Fruit fly (Drosophila melanogaster) whole organism: ENCODE results near the gene DNAlig4.

ENCODE experiments used
- CG8478 ChIP-seq: fragments of >200 bp; optimal IDR thresholded peaks from 2 replicates; lab custom pipeline; 2018; ENCODE audit warnings: inconsistent platforms
- Dll ChIP-seq: fragments of >200 bp; optimal IDR thresholded peaks from 2 replicates; lab custom pipeline; 2017
- EcR ChIP-seq, 2 experiments: fragments of >200 bp; optimal IDR thresholded peaks; 2 replicates each; lab custom pipeline; 2017; ENCODE audit warnings: missing biosample characterization in 2 of 2, missing genetic modification characterization in 2 of 2, missing genetic modification reagents in 2 of 2
- pan ChIP-seq: fragments of >200 bp; optimal IDR thresholded peaks from 2 replicates; lab custom pipeline; 2017
- psq ChIP-seq: fragments of >200 bp; optimal IDR thresholded peaks from 2 replicates; lab custom pipeline; 2017
- usp ChIP-seq: fragments of >200 bp; optimal IDR thresholded peaks from 2 replicates; lab custom pipeline; 2017; ENCODE audit warnings: missing biosample characterization, missing genetic modification characterization, mixed read lengths

Gene DNAlig4

dm6 chrX:13667656-13668055 is at the start of gene DNAlig4, which contains the start of gene CG11164:
TSS of gene DNAlig4 (minus strand) at chrX:13667811.
TSS of gene CG11164 (plus strand) at chrX:13668014.
- TF ChIP-seq EcR (GFP tag; optimal IDR thresholded peaks at IDR 0.05; lab: Kevin White, UChicago) (no peak), CG8478 (lab: Kevin White, UChicago) (no peak), Dll (lab: Kevin White, UChicago) (no peak), usp (GFP tag; lab: Kevin White, UChicago) (no peak), psq (lab: Kevin White, UChicago) (no peak), pan (lab: Kevin White, UChicago) (no peak)

- no peak for TF ChIP-seq pan (lab: Kevin White, UChicago)
- no peak for TF ChIP-seq Dll (lab: Kevin White, UChicago)
- no peak for TF ChIP-seq EcR (GFP tag; optimal IDR thresholded peaks at IDR 0.05; lab: Kevin White, UChicago)
- TF ChIP-seq usp (GFP tag; lab: Kevin White, UChicago) = no peak
- TF ChIP-seq psq (lab: Kevin White, UChicago) = no peak
- TF ChIP-seq CG8478 (lab: Kevin White, UChicago) = no peak
These were observed 32.1 kb upstream of the DNAlig4 start for dm6 chrX:13699666-13700065.

dm6 chrX:13698717-13699427 is 31.3 kb upstream of the DNAlig4 start:
- TF ChIP-seq usp (GFP tag; lab: Kevin White, UChicago) (no peak), psq (lab: Kevin White, UChicago) (no peak), Dll (lab: Kevin White, UChicago) (no peak), CG8478 (lab: Kevin White, UChicago) (no peak)

dm6 chrX:13691992-13692391 is 24.4 kb upstream of the DNAlig4 start, which contains the start of gene Nna1:
TSS of gene Nna1 (plus strand) at chrX:13692292.
- TF ChIP-seq CG8478 (lab: Kevin White, UChicago) (no peak), psq (lab: Kevin White, UChicago) (no peak), EcR (GFP tag; optimal IDR thresholded peaks at IDR 0.05; lab: Kevin White, UChicago) (no peak), Dll (lab: Kevin White, UChicago) (no peak), usp (GFP tag; lab: Kevin White, UChicago) (no peak), pan (lab: Kevin White, UChicago) (no peak)

dm6 chrX:13682652-13683051 is 15.0 kb upstream of the DNAlig4 start, which contains the start of gene CG11158:
TSS of gene CG11158 (plus strand) at chrX:13682952.
- TF ChIP-seq CG8478 (lab: Kevin White, UChicago) (no peak), usp (GFP tag; lab: Kevin White, UChicago) (no peak), psq (lab: Kevin White, UChicago) (no peak), EcR (GFP tag; optimal IDR thresholded peaks at IDR 0.05; lab: Kevin White, UChicago) (no peak), Dll (lab: Kevin White, UChicago) (no peak), pan (lab: Kevin White, UChicago) (no peak)

- no peak for TF ChIP-seq pan (lab: Kevin White, UChicago)
- no peak for TF ChIP-seq CG8478 (lab: Kevin White, UChicago)
- no peak for TF ChIP-seq EcR (GFP tag; optimal IDR thresholded peaks at IDR 0.05; lab: Kevin White, UChicago)
- TF ChIP-seq psq (lab: Kevin White, UChicago) = no peak
- TF ChIP-seq usp (GFP tag; lab: Kevin White, UChicago) = no peak
- TF ChIP-seq Dll (lab: Kevin White, UChicago) = no peak
These were observed 14.3 kb upstream of the DNAlig4 start for dm6 chrX:13681906-13682305.

dm6 chrX:13680262-13680661 is 12.7 kb upstream of the DNAlig4 start, which contains the start of gene CG12177:
TSS of gene CG12177 (minus strand) at chrX:13680500.
- no peak for TF ChIP-seq Dll (lab: Kevin White, UChicago)

dm6 chrX:13679565-13679964 is 12.0 kb upstream of the DNAlig4 start:
- TF ChIP-seq pan (lab: Kevin White, UChicago) (no peak), Dll (lab: Kevin White, UChicago) (no peak), EcR (GFP tag; optimal IDR thresholded peaks at IDR 0.05; lab: Kevin White, UChicago) (no peak), CG8478 (lab: Kevin White, UChicago) (no peak), usp (GFP tag; lab: Kevin White, UChicago) (no peak)

dm6 chrX:13677970-13678490 is 10.4 kb upstream of the DNAlig4 start:
- no peak for TF ChIP-seq pan (lab: Kevin White, UChicago)
- no peak for TF ChIP-seq EcR (GFP tag; optimal IDR thresholded peaks at IDR 0.05; lab: Kevin White, UChicago)
- no peak for TF ChIP-seq Dll (lab: Kevin White, UChicago)
- TF ChIP-seq usp (GFP tag; lab: Kevin White, UChicago) = no peak
- no peak for TF ChIP-seq psq (lab: Kevin White, UChicago)
- no peak for TF ChIP-seq CG8478 (lab: Kevin White, UChicago)

- TF ChIP-seq psq (lab: Kevin White, UChicago) = no peak
- TF ChIP-seq EcR (GFP tag; optimal IDR thresholded peaks at IDR 0.05; lab: Kevin White, UChicago) = no peak
- no peak for TF ChIP-seq usp (GFP tag; lab: Kevin White, UChicago)
- TF ChIP-seq Dll (lab: Kevin White, UChicago) = no peak
- TF ChIP-seq pan (lab: Kevin White, UChicago) = no peak
- TF ChIP-seq CG8478 (lab: Kevin White, UChicago) = no peak
These were observed 8.9 kb upstream of the DNAlig4 start, which contains the start of gene CG11162 for dm6 chrX:13676458-13676944. TSS of gene CG11162 (plus strand) at chrX:13676894.

dm6 chrX:13670329-13670847 is 2.8 kb upstream of the DNAlig4 start:
- no peak for TF ChIP-seq pan (lab: Kevin White, UChicago)
- TF ChIP-seq EcR (GFP tag; optimal IDR thresholded peaks at IDR 0.05; lab: Kevin White, UChicago) = no peak
- no peak for TF ChIP-seq Dll (lab: Kevin White, UChicago)
- no peak for TF ChIP-seq usp (GFP tag; lab: Kevin White, UChicago)
- no peak for TF ChIP-seq psq (lab: Kevin White, UChicago)
- no peak for TF ChIP-seq CG8478 (lab: Kevin White, UChicago)
